Worm (Caenorhabditis elegans): ENCODE measurements around the gene kcc-1.
A peak's percentile ranks its signal among the peaks of the same experiment; 100 is the strongest.

Gene kcc-1

DNA sequence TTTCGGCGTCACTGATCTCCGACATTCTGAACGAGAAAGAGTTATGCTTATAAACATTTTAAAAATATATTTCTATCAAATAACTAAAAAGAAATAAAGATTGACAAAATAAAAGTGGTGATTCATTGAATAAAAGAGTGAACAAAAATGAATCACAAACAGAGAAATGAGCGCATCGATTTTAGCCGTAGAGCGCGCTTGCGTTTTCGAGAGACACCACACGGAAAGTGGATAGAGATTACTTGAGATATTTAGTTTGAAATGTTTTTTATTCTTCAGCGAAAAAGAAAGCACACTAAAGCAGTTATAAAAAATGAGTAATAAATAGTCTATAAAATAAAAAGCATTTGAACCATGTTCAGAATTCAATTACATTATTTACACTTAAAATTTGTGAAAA, 24.1 kb downstream of the kcc-1 start, which contains the start of gene cap-1 (continued):
- TF ChIP-seq gei-17 (GFP tag; optimal IDR thresholded peaks at IDR 0.05) (no peak), rcor-1 (GFP tag; IDR thresholded peaks at IDR 0.05) (no peak), sea-2 (GFP tag; IDR thresholded peaks at IDR 0.05) (no peak), madf-3 (GFP tag; IDR thresholded peaks at IDR 0.05) (no peak), F52B5.7 (tag; optimal IDR thresholded peaks at IDR 0.05) (no peak), nfya-1 (tag; optimal IDR thresholded peaks at IDR 0.05; ENCODE audit: borderline replicate concordance, insufficient read depth) (no peak), K12H6.12 (tag; optimal IDR thresholded peaks at IDR 0.05) (peak; percentile 0), B0035.1 (tag; optimal IDR thresholded peaks at IDR 0.05) (no peak), nhr-80 (tag; optimal IDR thresholded peaks at IDR 0.05) (peak; percentile 56), F57C9.4 (tag; optimal IDR thresholded peaks at IDR 0.05) (no peak), tlf-1 (GFP tag; optimal IDR thresholded peaks at IDR 0.05) (no peak), tbx-9 (tag; optimal IDR thresholded peaks at IDR 0.05; ENCODE audit: borderline replicate concordance) (no peak), ceh-58 (GFP tag; IDR thresholded peaks at IDR 0.05) (no peak), C17E4.6 (GFP tag; IDR thresholded peaks at IDR 0.05) (no peak), F33H1.4 (GFP tag; IDR thresholded peaks at IDR 0.05) (no peak), B0336.3 (GFP tag; IDR thresholded peaks at IDR 0.05) (no peak), attf-5 (GFP tag; optimal IDR thresholded peaks at IDR 0.05) (peak; percentile 83), die-1 (tag; optimal IDR thresholded peaks at IDR 0.05) (no peak), ceh-91 (GFP tag; IDR thresholded peaks at IDR 0.05) (no peak), ceh-79 (tag; optimal IDR thresholded peaks at IDR 0.05) (no peak), hlh-12 (tag; optimal IDR thresholded peaks at IDR 0.05) (no peak), B0019.2 (GFP tag; conservative IDR thresholded peaks at IDR 0.05) (no peak), aptf-3 (GFP tag; IDR thresholded peaks at IDR 0.05) (no peak), Y95B8A.8 (GFP tag; IDR thresholded peaks at IDR 0.05) (no peak), rec-8 (tag; optimal IDR thresholded peaks at IDR 0.05) (no peak), rpc-1 (optimal IDR thresholded peaks at IDR 0.05) (no peak), rpc-1 (tag; optimal IDR thresholded peaks at IDR 0.05) (no peak), K11D2.4 (GFP tag; IDR thresholded peaks at IDR 0.05) (no peak), hsf-1 (GFP tag; IDR thresholded peaks at IDR 0.05) (no peak), unc-62 (GFP tag; optimal IDR thresholded peaks at IDR 0.05) (no peak), lin-40 (tag; optimal IDR thresholded peaks at IDR 0.05) (peak; percentile 3), snpc-1.3 (tag; optimal IDR thresholded peaks at IDR 0.05; ENCODE audit: insufficient read depth) (peak; percentile 41), Y53G8AR.9 (GFP tag; conservative IDR thresholded peaks at IDR 0.05) (no peak), somi-1 (GFP tag; optimal IDR thresholded peaks at IDR 0.05) (no peak), Y67H2A.10 (GFP tag; conservative IDR thresholded peaks at IDR 0.05) (no peak), T07F8.4 (tag; optimal IDR thresholded peaks at IDR 0.05) (no peak), attf-3 (GFP tag; conservative IDR thresholded peaks at IDR 0.05) (peak; percentile 38; the same call in 1 of the 2 replicates), ama-1 (optimal IDR thresholded peaks at IDR 0.05) (no peak), ama-1 (GFP tag; optimal IDR thresholded peaks at IDR 0.05) (no peak), F57A8.1 (GFP tag; optimal IDR thresholded peaks at IDR 0.05) (no peak), F49E8.2 (tag; optimal IDR thresholded peaks at IDR 0.05; ENCODE audit: insufficient read depth) (no peak), hrde-1 (tag; optimal IDR thresholded peaks at IDR 0.05; ENCODE audit: borderline replicate concordance) (no peak), snpc-4 (GFP tag; optimal IDR thresholded peaks at IDR 0.05) (peak; percentile 43), snpc-4 (tag; optimal IDR thresholded peaks at IDR 0.05) (peak; percentile 22 to 72 (median 58)), nhr-90 (tag; optimal IDR thresholded peaks at IDR 0.05) (no peak), madf-6 (GFP tag; IDR thresholded peaks at IDR 0.05) (no peak), unc-130 (GFP tag; optimal IDR thresholded peaks at IDR 0.05) (peak; percentile 19), mes-4 (tag; optimal IDR thresholded peaks at IDR 0.05) (no peak), T26A5.8 (tag; optimal IDR thresholded peaks at IDR 0.05) (no peak), fkh-3 (tag; optimal IDR thresholded peaks at IDR 0.05) (no peak)
